Fruit fly (Drosophila melanogaster) whole organism, embryonic: Measurements from ENCODE around the gene RpL35A.

Experiments
- CG14050 ChIP-seq: fragments of 200-800 bp; sonication (Bioruptor generic); IDR thresholded peaks from 3 replicates; pipeline ENCODE4 v1.3.6; 2022; ENCODE audit warnings: missing biosample characterization, missing genetic modification characterization
- CG14710 ChIP-seq: fragments of 200-800 bp; sonication (Bioruptor generic); optimal IDR thresholded peaks from 3 replicates; lab custom pipeline; 2019; ENCODE audit warnings: missing biosample characterization, mild to moderate bottlenecking, missing genetic modification characterization, moderate library complexity
- CG14965 ChIP-seq: fragments of 200-800 bp; sonication (Bioruptor generic); optimal IDR thresholded peaks from 2 replicates; lab custom pipeline; 2016; ENCODE audit warnings: missing biosample characterization, missing genetic modification characterization, borderline replicate concordance
- CG15601 ChIP-seq: fragments of 200-800 bp; sonication (Bioruptor generic); optimal IDR thresholded peaks from 3 replicates; lab custom pipeline; 2019; ENCODE audit warnings: missing biosample characterization, mild to moderate bottlenecking, missing genetic modification characterization, moderate library complexity
- CG1603 ChIP-seq: fragments of 200-800 bp; sonication (Bioruptor generic); optimal IDR thresholded peaks from 2 replicates; lab custom pipeline; 2019; ENCODE audit warnings: missing biosample characterization, mild to moderate bottlenecking, missing genetic modification characterization, moderate library complexity
- CG17359 ChIP-seq: fragments of 200-800 bp; sonication (Bioruptor generic); optimal IDR thresholded peaks from 3 replicates; lab custom pipeline; 2018; ENCODE audit warnings: missing biosample characterization, mild to moderate bottlenecking, missing genetic modification characterization, moderate library complexity
- CG17612 ChIP-seq: fragments of 200-800 bp; sonication (Bioruptor generic); IDR thresholded peaks from 2 replicates; pipeline ENCODE4 v1.3.6; 2022; ENCODE audit warnings: missing biosample characterization, missing genetic modification characterization
- CG32767 ChIP-seq: fragments of 200-800 bp; sonication (Bioruptor generic); IDR thresholded peaks from 2 replicates; pipeline ENCODE4 v1.3.6; 2022; ENCODE audit warnings: missing biosample characterization, missing genetic modification characterization
- CG4617 ChIP-seq: fragments of 200-800 bp; sonication (Bioruptor generic); optimal IDR thresholded peaks from 3 replicates; lab custom pipeline; 2016; ENCODE audit warnings: missing biosample characterization, missing genetic modification characterization, borderline replicate concordance
- CG8290 ChIP-seq, 3 experiments: fragments of 200-800 bp; sonication (Bioruptor generic); optimal IDR thresholded peaks; 2 replicates each; lab custom pipeline; 2016 to 2019; ENCODE audit warnings: missing biosample characterization in 3 of 3, missing genetic modification characterization in 3 of 3, mild to moderate bottlenecking in 2 of 3, moderate library complexity in 1 of 3
- D ChIP-seq, 2 experiments: fragments of 200-800 bp in 1 of 2; fragments of >200 bp in 1 of 2; sonication (Bioruptor generic) in 1 of 2; optimal IDR thresholded peaks; 2 replicates in 1 of 2; 3 replicates in 1 of 2; lab custom pipeline; 2017; ENCODE audit warnings: mild to moderate bottlenecking in 1 of 2, missing biosample characterization in 1 of 2, missing genetic modification characterization in 1 of 2, missing genetic modification reagents in 1 of 2
- D19A ChIP-seq: fragments of 200-800 bp; optimal IDR thresholded peaks from 3 replicates; lab custom pipeline; 2019; ENCODE audit warnings: missing biosample characterization, mild to moderate bottlenecking, missing genetic modification characterization, moderate library complexity
- Dip2 ChIP-seq: fragments of 200-800 bp; sonication (Bioruptor generic); IDR thresholded peaks from 2 replicates; pipeline ENCODE4 v1.3.6; 2022; ENCODE audit warnings: missing biosample characterization, missing genetic modification characterization
- Dp ChIP-seq: fragments of 200-800 bp; sonication (Bioruptor generic); optimal IDR thresholded peaks from 2 replicates; lab custom pipeline; 2018; ENCODE audit warnings: missing biosample characterization, mild to moderate bottlenecking, missing genetic modification characterization, moderate library complexity
- Drgx ChIP-seq: fragments of 200-800 bp; sonication (Bioruptor generic); IDR thresholded peaks from 2 replicates; pipeline ENCODE4 v1.3.6; 2022; ENCODE audit warnings: missing biosample characterization, missing genetic modification characterization
- Elba2 ChIP-seq: fragments of 200-800 bp; sonication (Bioruptor generic); optimal IDR thresholded peaks from 3 replicates; lab custom pipeline; 2016; ENCODE audit warnings: missing biosample characterization, missing genetic modification characterization
- Ets97D ChIP-seq: fragments of 200-800 bp; sonication (Bioruptor generic); optimal IDR thresholded peaks from 3 replicates; lab custom pipeline; 2016; ENCODE audit warnings: missing biosample characterization, missing genetic modification characterization
- Fer2 ChIP-seq: fragments of 200-800 bp; sonication (Bioruptor generic); optimal IDR thresholded peaks from 2 replicates; lab custom pipeline; 2018; ENCODE audit warnings: missing biosample characterization, mild to moderate bottlenecking, missing genetic modification characterization, moderate library complexity
- Hand ChIP-seq: fragments of 200-800 bp; sonication (Bioruptor generic); optimal IDR thresholded peaks from 2 replicates; lab custom pipeline; 2017; ENCODE audit warnings: mild to moderate bottlenecking, missing biosample characterization, missing genetic modification reagents, missing genetic modification characterization
- MBD-R2 ChIP-seq: fragments of 200-800 bp; sonication (Bioruptor generic); IDR thresholded peaks from 2 replicates; pipeline ENCODE4 v1.3.6; 2022; ENCODE audit warnings: missing biosample characterization, missing genetic modification characterization
- MESR4 ChIP-seq: fragments of 200-800 bp; sonication (Bioruptor generic); optimal IDR thresholded peaks from 2 replicates; lab custom pipeline; 2018; ENCODE audit warnings: missing biosample characterization, mild to moderate bottlenecking, missing genetic modification characterization, moderate library complexity
- NC2α ChIP-seq: fragments of 200-800 bp; sonication (Bioruptor generic); optimal IDR thresholded peaks from 2 replicates; lab custom pipeline; 2016; ENCODE audit warnings: missing biosample characterization, missing genetic modification characterization
- Nf-YB ChIP-seq: fragments of 200-800 bp; sonication (Bioruptor generic); optimal IDR thresholded peaks from 3 replicates; lab custom pipeline; 2019; ENCODE audit warnings: missing biosample characterization, mild to moderate bottlenecking, missing genetic modification characterization, moderate library complexity
- Poxn ChIP-seq: fragments of 200-800 bp; sonication (Bioruptor generic); IDR thresholded peaks from 2 replicates; pipeline ENCODE4 v1.3.6; 2022; ENCODE audit warnings: missing biosample characterization, missing genetic modification characterization
- Rx ChIP-seq: fragments of 200-800 bp; sonication (Bioruptor generic); IDR thresholded peaks from 2 replicates; pipeline ENCODE4 v1.3.6; 2022; ENCODE audit warnings: missing biosample characterization, missing genetic modification characterization
- Scr ChIP-seq: fragments of 200-800 bp; sonication (Bioruptor generic); IDR thresholded peaks from 2 replicates; pipeline ENCODE4 v1.3.6; 2022; ENCODE audit warnings: missing biosample characterization, missing genetic modification characterization; ENCODE audit not compliant: partially characterized antibody
- Sry-δ ChIP-seq: fragments of 200-800 bp; sonication (Bioruptor generic); optimal IDR thresholded peaks from 2 replicates; lab custom pipeline; 2016; ENCODE audit warnings: missing biosample characterization, missing genetic modification characterization
- Xrp1 ChIP-seq: fragments of 200-800 bp; sonication (Bioruptor generic); IDR thresholded peaks from 2 replicates; pipeline ENCODE4 v1.3.6; 2022; ENCODE audit warnings: missing biosample characterization, missing genetic modification characterization
- YL-1 ChIP-seq: fragments of 200-800 bp; sonication (Bioruptor generic); optimal IDR thresholded peaks from 3 replicates; lab custom pipeline; 2017; ENCODE audit warnings: missing biosample characterization, mild to moderate bottlenecking, missing genetic modification characterization
- ab ChIP-seq: fragments of 200-800 bp; sonication (Bioruptor generic); optimal IDR thresholded peaks from 2 replicates; lab custom pipeline; 2016; ENCODE audit warnings: missing biosample characterization, missing genetic modification characterization
- cato ChIP-seq: fragments of 200-800 bp; sonication (Bioruptor generic); optimal IDR thresholded peaks from 2 replicates; lab custom pipeline; 2016; ENCODE audit warnings: missing biosample characterization, missing genetic modification characterization, borderline replicate concordance
- caup ChIP-seq: fragments of 200-800 bp; sonication (Bioruptor generic); optimal IDR thresholded peaks from 3 replicates; lab custom pipeline; 2017; ENCODE audit warnings: missing biosample characterization, mild to moderate bottlenecking, missing genetic modification characterization, moderate library complexity; ENCODE audit not compliant: severe bottlenecking
- chm ChIP-seq: fragments of 200-800 bp; sonication (Bioruptor generic); IDR thresholded peaks from 2 replicates; pipeline ENCODE4 v1.3.6; 2022; ENCODE audit warnings: missing biosample characterization, missing genetic modification characterization
- crp ChIP-seq, 2 experiments: fragments of 200-800 bp; sonication (Bioruptor generic); optimal IDR thresholded peaks; 2 replicates in 1 of 2; 3 replicates in 1 of 2; lab custom pipeline; 2017; ENCODE audit warnings: missing biosample characterization in 2 of 2, missing genetic modification characterization in 2 of 2, mild to moderate bottlenecking in 1 of 2, moderate library complexity in 1 of 2
- fru ChIP-seq: fragments of >200 bp; optimal IDR thresholded peaks from 2 replicates; lab custom pipeline; 2017
- gfzf ChIP-seq: fragments of 200-800 bp; sonication (Bioruptor generic); optimal IDR thresholded peaks from 2 replicates; lab custom pipeline; 2016; ENCODE audit warnings: missing biosample characterization, mild to moderate bottlenecking, missing genetic modification characterization, moderate library complexity
- kay ChIP-seq: fragments of 200-800 bp; sonication (Bioruptor generic); optimal IDR thresholded peaks from 2 replicates; lab custom pipeline; 2016; ENCODE audit warnings: missing biosample characterization, missing genetic modification characterization
- nmo ChIP-seq: fragments of 200-800 bp; sonication (Bioruptor generic); optimal IDR thresholded peaks from 2 replicates; lab custom pipeline; 2018; ENCODE audit warnings: missing biosample characterization, mild to moderate bottlenecking, missing genetic modification characterization, moderate library complexity
- otp ChIP-seq: fragments of 200-800 bp; sonication (Bioruptor generic); IDR thresholded peaks from 3 replicates; pipeline ENCODE4, ENCODE4 v1.3.6; 2022; ENCODE audit warnings: missing biosample characterization, missing genetic modification characterization
- phol ChIP-seq: fragments of 200-800 bp; sonication (Bioruptor generic); optimal IDR thresholded peaks from 3 replicates; lab custom pipeline; 2018; ENCODE audit warnings: missing biosample characterization, mild to moderate bottlenecking, missing genetic modification characterization, moderate library complexity
- pzg ChIP-seq: fragments of 200-800 bp; sonication (Bioruptor generic); optimal IDR thresholded peaks from 3 replicates; lab custom pipeline; 2018; ENCODE audit warnings: missing biosample characterization, mild to moderate bottlenecking, missing genetic modification characterization, moderate library complexity
- row ChIP-seq: fragments of 200-800 bp; sonication (Bioruptor generic); IDR thresholded peaks from 3 replicates; pipeline ENCODE4 v1.3.6; 2022; ENCODE audit warnings: missing biosample characterization, missing genetic modification characterization
- sc ChIP-seq, 3 experiments: fragments of >200 bp in 2 of 3; fragments of 200-800 bp in 1 of 3; sonication (Bioruptor generic) in 1 of 3; optimal IDR thresholded peaks; 2 replicates in 2 of 3; 3 replicates in 1 of 3; lab custom pipeline; 2017; ENCODE audit warnings: mild to moderate bottlenecking in 1 of 3, missing biosample characterization in 1 of 3, missing genetic modification characterization in 1 of 3, missing genetic modification reagents in 1 of 3
- sens-2 ChIP-seq: fragments of 200-800 bp; sonication (Bioruptor generic); IDR thresholded peaks from 2 replicates; pipeline ENCODE4 v1.3.6; 2022; ENCODE audit warnings: missing biosample characterization, missing genetic modification characterization
- stc ChIP-seq: fragments of 200-800 bp; sonication (Bioruptor generic); IDR thresholded peaks from 2 replicates; pipeline ENCODE4 v1.3.6; 2022; ENCODE audit warnings: missing biosample characterization, missing genetic modification characterization
- trem ChIP-seq: fragments of 200-800 bp; optimal IDR thresholded peaks from 3 replicates; lab custom pipeline; 2019; ENCODE audit warnings: missing biosample characterization, mild to moderate bottlenecking, missing genetic modification characterization, moderate library complexity
- vfl ChIP-seq: fragments of 200-800 bp; sonication (Bioruptor generic); optimal IDR thresholded peaks from 2 replicates; lab custom pipeline; 2016; ENCODE audit warnings: missing biosample characterization, missing genetic modification characterization
- wek ChIP-seq: fragments of 200-800 bp; sonication (Bioruptor generic); optimal IDR thresholded peaks from 3 replicates; lab custom pipeline; 2018; ENCODE audit warnings: missing biosample characterization, mild to moderate bottlenecking, missing genetic modification characterization, moderate library complexity

RpL35A gene

DNA sequence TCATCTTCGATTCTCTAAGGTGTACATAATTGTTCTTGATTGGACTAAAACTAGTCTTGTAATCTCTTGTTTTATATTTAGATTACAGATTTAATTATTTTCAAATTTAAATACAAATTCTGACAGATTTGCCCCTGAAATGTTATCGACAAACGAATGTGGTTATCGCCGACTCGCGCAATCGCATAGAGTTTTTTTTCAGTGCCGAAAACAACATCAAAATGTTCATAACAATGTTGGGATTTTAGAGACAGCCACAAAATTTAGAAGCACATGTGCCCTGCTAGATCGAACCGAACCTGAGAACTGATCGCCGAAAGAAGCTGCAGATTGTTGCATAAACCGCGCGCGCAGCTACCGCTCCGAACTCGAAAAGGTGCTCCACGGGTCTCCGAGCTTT lies 718 bp upstream of the RpL35A start, which contains the start of gene POLDIP2 (continued):
- no peak for TF ChIP-seq wek (GFP tag; lab: Kevin White, UChicago)
- TF ChIP-seq kay (GFP tag; lab: Kevin White, UChicago) = no peak
- TF ChIP-seq CG14050 (GFP tag; lab: Robert Waterston, UW) = no peak
- peak; percentile 5 for TF ChIP-seq CG17359 (tag; lab: Kevin White, UChicago)
- no peak for TF ChIP-seq caup (GFP tag; lab: Kevin White, UChicago)
- TF ChIP-seq CG14965 = no peak
- no peak for TF ChIP-seq ab (GFP tag; lab: Kevin White, UChicago)
- peak; percentile 33 for TF ChIP-seq Dp (GFP tag; lab: Kevin White, UChicago)
- TF ChIP-seq sens-2 (GFP tag; lab: Robert Waterston, UW) = no peak
- no peak for TF ChIP-seq Hand (GFP tag; lab: Kevin White, UChicago)
- TF ChIP-seq Poxn (GFP tag; lab: Robert Waterston, UW) = no peak
- no peak for TF ChIP-seq Xrp1 (GFP tag; lab: Robert Waterston, UW)
- TF ChIP-seq CG17612 (GFP tag; lab: Robert Waterston, UW) = no peak
- TF ChIP-seq CG32767 (GFP tag; lab: Robert Waterston, UW) = no peak
- no peak for TF ChIP-seq phol (tag; lab: Kevin White, UChicago)
- TF ChIP-seq chm (GFP tag; lab: Robert Waterston, UW) = no peak
- TF ChIP-seq sc (optimal IDR thresholded peaks at IDR 0.05; lab: Kevin White, UChicago) = no peak
- TF ChIP-seq sc (GFP tag; optimal IDR thresholded peaks at IDR 0.05; lab: Kevin White, UChicago) = no peak
- TF ChIP-seq gfzf (GFP tag; lab: Kevin White, UChicago) = no peak
- no peak for TF ChIP-seq vfl (GFP tag; lab: Kevin White, UChicago)
- TF ChIP-seq Fer2 (tag; lab: Kevin White, UChicago) = no peak
- TF ChIP-seq CG15601 (tag; lab: Kevin White, UChicago) = no peak
- no peak for TF ChIP-seq Dip2 (GFP tag; lab: Robert Waterston, UW)
- no peak for TF ChIP-seq fru (lab: Kevin White, UChicago)
- no peak for TF ChIP-seq Drgx (GFP tag; lab: Robert Waterston, UW)
- TF ChIP-seq NC2α (GFP tag; lab: Kevin White, UChicago) = no peak

DNA sequence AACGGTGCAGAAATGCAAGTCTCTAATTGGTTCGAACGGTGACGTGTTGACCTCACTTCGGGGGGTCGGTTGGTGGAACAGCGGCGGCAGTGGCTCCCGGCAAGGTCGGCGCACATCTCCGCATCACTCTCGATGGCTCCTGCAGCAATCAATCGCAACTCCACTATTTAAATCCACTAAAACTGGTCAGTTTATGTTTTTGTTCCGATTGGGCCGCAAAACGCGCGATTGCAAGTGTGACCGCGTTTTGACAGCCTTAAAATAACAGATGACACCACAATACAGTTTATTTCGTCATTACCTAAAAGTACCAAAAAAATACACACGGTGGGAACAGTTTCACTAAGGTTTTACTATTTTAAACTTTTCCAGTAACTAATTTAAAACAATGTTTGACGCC lies 2.4 kb downstream of the RpL35A start, which contains the start of gene PEK:
Gene PEK (minus strand): TSS at position 273 of the 400 bp plus-strand sequence.
- TF ChIP-seq CG8290 (GFP tag; optimal IDR thresholded peaks at IDR 0.05; lab: Kevin White, UChicago) (no peak), CG8290 (tag; optimal IDR thresholded peaks at IDR 0.05; lab: Kevin White, UChicago) (peak in 1 of 2 experiments; percentile 33), gfzf (GFP tag; lab: Kevin White, UChicago) (peak; percentile 87), YL-1 (GFP tag; lab: Kevin White, UChicago) (peak; percentile 42), Scr (GFP tag; lab: Robert Waterston, UW) (0 out of 2 replicates have a peak, but pooled peaks have one; percentile 13), Rx (GFP tag; lab: Robert Waterston, UW) (no peak), MESR4 (GFP tag; lab: Kevin White, UChicago) (peak; percentile 44), crp (GFP tag; optimal IDR thresholded peaks at IDR 0.05; lab: Kevin White, UChicago) (peak in 1 of 2 experiments; percentile 61), otp (no peak), CG4617 (GFP tag; lab: Kevin White, UChicago) (peak; percentile 67), phol (tag; lab: Kevin White, UChicago) (peak; percentile 8), CG14710 (tag; lab: Kevin White, UChicago) (peak; percentile 42), cato (GFP tag; lab: Kevin White, UChicago) (no peak), Ets97D (GFP tag; lab: Kevin White, UChicago) (peak; percentile 31), CG17612 (GFP tag; lab: Robert Waterston, UW) (no peak), MBD-R2 (GFP tag; lab: Robert Waterston, UW) (peak; percentile 60), D19A (tag; lab: Kevin White, UChicago) (peak; percentile 17), Nf-YB (GFP tag; lab: Kevin White, UChicago) (peak; percentile 53), trem (peak; percentile 44), pzg (GFP tag; lab: Kevin White, UChicago) (peak; percentile 78), row (GFP tag; lab: Robert Waterston, UW) (0 out of 3 replicates have a peak, but pooled peaks have one; percentile 20), CG1603 (tag; lab: Kevin White, UChicago) (peak; percentile 47), Elba2 (GFP tag; lab: Kevin White, UChicago) (peak; percentile 82), D (optimal IDR thresholded peaks at IDR 0.05; lab: Kevin White, UChicago) (peak; percentile 0), D (GFP tag; optimal IDR thresholded peaks at IDR 0.05; lab: Kevin White, UChicago) (no peak), nmo (GFP tag; lab: Kevin White, UChicago) (peak; percentile 7), stc (GFP tag; lab: Robert Waterston, UW) (no peak), Sry-δ (peak; percentile 6)
